Fruit fly (Drosophila melanogaster) whole organism, pupa: ENCODE measurements around the gene Cyp313a1.

Experiments used
- CG12605 ChIP-seq: fragments of 200-800 bp; sonication (Bioruptor generic); IDR thresholded peaks from 2 replicates; pipeline ENCODE4 v1.3.6; 2022; ENCODE audit warnings: missing biosample characterization, missing genetic modification characterization
- CG13204 ChIP-seq: fragments of 200-800 bp; sonication (Bioruptor generic); optimal IDR thresholded peaks from 2 replicates; lab custom pipeline; 2018; ENCODE audit warnings: missing biosample characterization, mild to moderate bottlenecking, missing genetic modification characterization, moderate library complexity
- CG14655 ChIP-seq: fragments of 200-800 bp; sonication (Bioruptor generic); optimal IDR thresholded peaks from 3 replicates; lab custom pipeline; 2017; ENCODE audit warnings: mild to moderate bottlenecking, missing biosample characterization, missing genetic modification reagents, missing genetic modification characterization
- CG17806 ChIP-seq: fragments of 200-800 bp; sonication (Bioruptor generic); optimal IDR thresholded peaks from 2 replicates; lab custom pipeline; 2018; ENCODE audit warnings: missing biosample characterization, mild to moderate bottlenecking, missing genetic modification characterization, moderate library complexity
- CG34367 ChIP-seq: fragments of 200-800 bp; sonication (Bioruptor generic); optimal IDR thresholded peaks from 2 replicates; lab custom pipeline; 2018; ENCODE audit warnings: missing biosample characterization, mild to moderate bottlenecking, missing genetic modification characterization
- CG4496 ChIP-seq: fragments of 200-800 bp; sonication (Bioruptor generic); IDR thresholded peaks from 3 replicates; pipeline ENCODE4 v1.3.6; 2022; ENCODE audit warnings: missing biosample characterization, missing genetic modification characterization
- CG8159 ChIP-seq: fragments of 200-800 bp; sonication (Bioruptor generic); optimal IDR thresholded peaks from 3 replicates; lab custom pipeline; 2018; ENCODE audit warnings: missing biosample characterization, mild to moderate bottlenecking, missing genetic modification characterization, moderate library complexity
- CG8301 ChIP-seq: fragments of 200-800 bp; sonication (Bioruptor generic); optimal IDR thresholded peaks from 2 replicates; lab custom pipeline; 2018; ENCODE audit warnings: missing biosample characterization, mild to moderate bottlenecking, missing genetic modification characterization
- EcR ChIP-seq: fragments of 200-800 bp; sonication (Bioruptor generic); optimal IDR thresholded peaks from 3 replicates; lab custom pipeline; 2019; ENCODE audit warnings: missing biosample characterization, missing genetic modification characterization, mild to moderate bottlenecking, moderate library complexity, missing genetic modification reagents
- Ets98B ChIP-seq: fragments of 200-800 bp; sonication (Bioruptor generic); IDR thresholded peaks from 2 replicates; pipeline ENCODE4 v1.3.6; 2022; ENCODE audit warnings: missing biosample characterization, missing genetic modification characterization
- Pif1B ChIP-seq: fragments of 200-800 bp; sonication (Bioruptor generic); optimal IDR thresholded peaks from 3 replicates; lab custom pipeline; 2016; ENCODE audit warnings: missing biosample characterization, missing genetic modification characterization
- gl ChIP-seq: fragments of 200-800 bp; sonication (Bioruptor generic); optimal IDR thresholded peaks from 2 replicates; lab custom pipeline; 2018; ENCODE audit warnings: missing biosample characterization, mild to moderate bottlenecking, missing genetic modification characterization

- no peak for TF ChIP-seq CG34367 (tag; lab: Kevin White, UChicago)
- TF ChIP-seq CG12605 (GFP tag; lab: Robert Waterston, UW) = peak; percentile 44
- TF ChIP-seq CG8301 (tag; lab: Kevin White, UChicago) = peak; percentile 72
- TF ChIP-seq EcR (GFP tag; lab: Kevin White, UChicago) = no peak
- TF ChIP-seq Ets98B = peak; percentile 81
- TF ChIP-seq gl (tag; lab: Kevin White, UChicago) = no peak
- no peak for TF ChIP-seq CG13204 (GFP tag; lab: Kevin White, UChicago)
- TF ChIP-seq CG4496 (GFP tag; lab: Robert Waterston, UW) = peak; percentile 77
- TF ChIP-seq Pif1B (GFP tag; lab: Kevin White, UChicago) = peak; percentile 17
- TF ChIP-seq CG8159 (tag; lab: Kevin White, UChicago) = no peak
- peak; percentile 1 for TF ChIP-seq CG17806 (tag; lab: Kevin White, UChicago)
- TF ChIP-seq CG14655 = peak; percentile 65
Observed at dm6 chr3R:14486469-14486868, 34.4 kb upstream of the Cyp313a1 start.
